Worm (Caenorhabditis elegans): Measurements from ENCODE around the gene F36G3.3.

Gene F36G3.3

DNA sequence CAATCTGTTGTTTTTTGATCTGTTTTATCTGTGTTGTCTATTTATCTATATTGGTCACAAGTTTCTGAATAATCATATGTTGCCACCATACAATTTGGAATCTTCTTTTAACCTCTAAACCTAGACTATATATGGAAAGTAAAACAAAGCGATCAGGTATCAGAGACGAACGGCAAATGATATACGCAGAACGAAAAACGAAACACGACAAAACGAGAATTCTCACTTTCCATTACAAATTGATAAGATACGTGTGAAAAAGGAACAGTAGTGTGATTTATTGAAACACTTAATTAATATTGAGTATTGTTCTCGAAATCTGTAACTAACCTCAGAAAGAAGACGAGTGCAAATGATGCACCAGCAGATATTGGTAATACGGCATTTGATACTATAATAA lies 34.7 kb upstream of the F36G3.3 start:
- TF ChIP-seq Y105C5A.15 (GFP tag; IDR thresholded peaks at IDR 0.05), result no peak
- peak; percentile 36 for TF ChIP-seq hlh-30 (tag; optimal IDR thresholded peaks at IDR 0.05; ENCODE audit: insufficient read depth)
- TF ChIP-seq ama-1 (optimal IDR thresholded peaks at IDR 0.05), result no peak

DNA sequence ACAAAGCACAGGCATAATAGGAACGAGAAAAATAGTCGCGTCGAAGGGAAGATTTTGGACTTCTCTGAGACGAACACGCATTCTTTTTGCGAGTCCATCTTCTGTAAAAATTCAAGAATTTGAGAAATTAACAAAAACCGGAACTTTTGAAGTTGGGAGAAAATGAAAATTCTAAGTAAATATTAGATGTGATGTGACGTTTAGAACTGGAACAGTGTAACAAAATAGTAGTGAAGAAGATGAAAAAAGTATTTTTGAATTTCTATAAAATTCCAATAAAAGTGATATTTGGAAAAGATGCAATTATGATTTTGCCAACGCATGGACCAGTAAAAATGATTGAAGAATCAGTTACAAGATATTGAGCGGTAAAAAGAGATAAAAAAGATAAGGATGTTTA lies 33.8 kb upstream of the F36G3.3 start, which contains the start of gene slc-17.9:
TSS of gene slc-17.9 (minus strand) at position 101 of the 400 bp plus-strand sequence.
- TF ChIP-seq ceh-82 (tag; optimal IDR thresholded peaks at IDR 0.05), result no peak
- TF ChIP-seq daf-12 (tag; optimal IDR thresholded peaks at IDR 0.05), result no peak
- TF ChIP-seq mxl-2 (GFP tag; conservative IDR thresholded peaks at IDR 0.05), result no peak
- no peak for TF ChIP-seq hlh-30 (tag; optimal IDR thresholded peaks at IDR 0.05; ENCODE audit: insufficient read depth)
- TF ChIP-seq gei-8 (GFP tag; optimal IDR thresholded peaks at IDR 0.05), result no peak
- TF ChIP-seq Y48G9A.11 (GFP tag; IDR thresholded peaks at IDR 0.05), result no peak
- TF ChIP-seq nhr-111 (GFP tag; optimal IDR thresholded peaks at IDR 0.05), result no peak
- TF ChIP-seq ZK337.2 (GFP tag; IDR thresholded peaks at IDR 0.05), result no peak
- no peak for TF ChIP-seq mep-1 (tag; optimal IDR thresholded peaks at IDR 0.05)
- no peak for TF ChIP-seq Y75B8A.6 (GFP tag; IDR thresholded peaks at IDR 0.05)
- no peak for TF ChIP-seq nhr-6 (tag; optimal IDR thresholded peaks at IDR 0.05)
- no peak for TF ChIP-seq zfp-3 (GFP tag; conservative IDR thresholded peaks at IDR 0.05)
- no peak for TF ChIP-seq ZK546.5 (tag; optimal IDR thresholded peaks at IDR 0.05)
- TF ChIP-seq unc-130 (GFP tag; optimal IDR thresholded peaks at IDR 0.05), result no peak
- TF ChIP-seq lir-3 (tag; optimal IDR thresholded peaks at IDR 0.05), result no peak

DNA sequence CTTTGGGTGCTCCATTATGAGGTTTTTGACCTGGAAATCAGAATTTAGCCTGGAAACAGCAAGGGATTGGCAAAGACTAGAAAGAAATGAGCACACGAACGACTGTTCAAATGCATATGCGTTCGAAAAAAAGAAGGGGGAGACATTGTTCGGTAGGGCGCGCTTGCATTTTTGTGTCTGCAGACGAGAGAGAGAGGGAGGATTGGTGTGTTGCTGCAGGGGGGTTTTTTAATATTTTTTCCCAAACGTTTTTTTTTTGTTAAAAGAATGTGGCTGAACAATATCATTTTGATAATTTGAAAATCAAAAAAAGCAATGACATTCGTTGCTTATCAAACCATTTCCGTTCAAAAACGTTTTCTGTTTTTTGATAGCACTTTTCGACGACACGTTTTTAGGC lies 24.3 kb upstream of the F36G3.3 start, which contains the start of gene T09B9.4:
TSS of gene T09B9.4 (minus strand) at position 30 of the 400 bp plus-strand sequence.
- TF ChIP-seq ceh-82 (tag; optimal IDR thresholded peaks at IDR 0.05), result no peak
- TF ChIP-seq ama-1 (optimal IDR thresholded peaks at IDR 0.05), result no peak
- TF ChIP-seq daf-16 (GFP tag; optimal IDR thresholded peaks at IDR 0.05), result no peak
- peak; percentile 21 for TF ChIP-seq daf-16 (tag; optimal IDR thresholded peaks at IDR 0.05)
- peak; percentile 31 for TF ChIP-seq hlh-11 (tag; optimal IDR thresholded peaks at IDR 0.05)
- peak; percentile 50 for TF ChIP-seq hlh-30 (tag; optimal IDR thresholded peaks at IDR 0.05; ENCODE audit: insufficient read depth)
- no peak for TF ChIP-seq F10B5.3 (tag; optimal IDR thresholded peaks at IDR 0.05)
- TF ChIP-seq vab-7 (GFP tag; IDR thresholded peaks at IDR 0.05), result no peak
- TF ChIP-seq dve-1 (tag; optimal IDR thresholded peaks at IDR 0.05; ENCODE audit: insufficient read depth), result peak; percentile 23
- TF ChIP-seq ces-1 (GFP tag; optimal IDR thresholded peaks at IDR 0.05), result no peak
- peak; percentile 20 for TF ChIP-seq nhr-6 (tag; optimal IDR thresholded peaks at IDR 0.05)
- TF ChIP-seq daf-12 (tag; optimal IDR thresholded peaks at IDR 0.05), result no peak
- 0 out of 2 replicates have a peak, but pooled peaks have one; percentile 36 for TF ChIP-seq hmg-1.1 (GFP tag; IDR thresholded peaks at IDR 0.05)
- TF ChIP-seq aly-2 (tag; optimal IDR thresholded peaks at IDR 0.05), result no peak
- TF ChIP-seq ceh-32 (tag; optimal IDR thresholded peaks at IDR 0.05; ENCODE audit: poor library complexity), result no peak
- no peak for TF ChIP-seq hif-1 (tag; optimal IDR thresholded peaks at IDR 0.05)
- no peak for TF ChIP-seq F26F4.8 (GFP tag; conservative IDR thresholded peaks at IDR 0.05)
- TF ChIP-seq ztf-11 (tag; optimal IDR thresholded peaks at IDR 0.05), result no peak
- TF ChIP-seq lin-38 (GFP tag; IDR thresholded peaks at IDR 0.05), result peak; percentile 89
- no peak for TF ChIP-seq ZK546.5 (tag; optimal IDR thresholded peaks at IDR 0.05)
- TF ChIP-seq pqm-1 (tag; optimal IDR thresholded peaks at IDR 0.05), result peak; percentile 44
- TF ChIP-seq ceh-44 (GFP tag; IDR thresholded peaks at IDR 0.05), result no peak
- no peak for TF ChIP-seq F44E2.7 (GFP tag; IDR thresholded peaks at IDR 0.05)
- TF ChIP-seq nhr-28 (tag; optimal IDR thresholded peaks at IDR 0.05), result peak; percentile 8
- TF ChIP-seq pha-4 (GFP tag; IDR thresholded peaks at IDR 0.05), result no peak
- TF ChIP-seq pha-4 (tag; optimal IDR thresholded peaks at IDR 0.05), result peak; percentile 32
- peak; percentile 31; the same call in 1 of the 2 replicates for TF ChIP-seq dmd-6 (GFP tag; IDR thresholded peaks at IDR 0.05)
- no peak for TF ChIP-seq rbr-2 (tag; optimal IDR thresholded peaks at IDR 0.05)
